Fruit fly (Drosophila melanogaster): Measurements from ENCODE around the gene LSm-4.
A peak's percentile ranks its signal among the peaks of the same experiment; 100 is the strongest.

The LSm-4 gene

dm6 chr2L:10403803-10404315, 1.1 kb downstream of the LSm-4 start (continued):
- peak; percentile 56; the same call in 1 of the 2 replicates for TF ChIP-seq unc-4 (GFP tag; IDR thresholded peaks at IDR 0.05; ENCODE audit: partially characterized antibody)
- no peak for TF ChIP-seq insv (GFP tag; optimal IDR thresholded peaks at IDR 0.05)
- TF ChIP-seq HmgZ (tag; optimal IDR thresholded peaks at IDR 0.05), result peak; percentile 3
- peak; percentile 49 for TF ChIP-seq CG11723 (GFP tag; optimal IDR thresholded peaks at IDR 0.05)
- no peak for TF ChIP-seq CG6813 (GFP tag; optimal IDR thresholded peaks at IDR 0.05)
- peak; percentile 79 for TF ChIP-seq CG8924 (tag; optimal IDR thresholded peaks at IDR 0.05)
- TF ChIP-seq bigmax (GFP tag; optimal IDR thresholded peaks at IDR 0.05), result no peak
- peak; percentile 91 for TF ChIP-seq CG1603 (tag; optimal IDR thresholded peaks at IDR 0.05)
- TF ChIP-seq inv (GFP tag; IDR thresholded peaks at IDR 0.05; ENCODE audit: partially characterized antibody), result 0 out of 2 replicates have a peak, but pooled peaks have one; percentile 22
- no peak for TF ChIP-seq CG34376 (GFP tag; optimal IDR thresholded peaks at IDR 0.05)
- TF ChIP-seq Dip3 (GFP tag; optimal IDR thresholded peaks at IDR 0.05), result no peak
- TF ChIP-seq gfzf (GFP tag; optimal IDR thresholded peaks at IDR 0.05), result no peak
- no peak for TF ChIP-seq slbo (GFP tag; IDR thresholded peaks at IDR 0.05)
- no peak for TF ChIP-seq D19B (GFP tag; optimal IDR thresholded peaks at IDR 0.05)
- no peak for TF ChIP-seq CG10959 (GFP tag; IDR thresholded peaks at IDR 0.05)
- TF ChIP-seq HLHmδ (GFP tag; optimal IDR thresholded peaks at IDR 0.05), result no peak
- TF ChIP-seq CG12744 (GFP tag; optimal IDR thresholded peaks at IDR 0.05), result no peak
- no peak for TF ChIP-seq ci (GFP tag; IDR thresholded peaks at IDR 0.05)
- peak; percentile 72 for TF ChIP-seq CG2116 (GFP tag; optimal IDR thresholded peaks at IDR 0.05)
- no peak for TF ChIP-seq ATbp (GFP tag; optimal IDR thresholded peaks at IDR 0.05)
- TF ChIP-seq pfk (GFP tag; optimal IDR thresholded peaks at IDR 0.05), result peak; percentile 92
- peak; percentile 42; the same call in 1 of the 3 replicates for TF ChIP-seq CG14860 (GFP tag; IDR thresholded peaks at IDR 0.05; ENCODE audit: partially characterized antibody)
- TF ChIP-seq CG10267 (tag; optimal IDR thresholded peaks at IDR 0.05), result peak; percentile 15
- TF ChIP-seq bbx (GFP tag; IDR thresholded peaks at IDR 0.05; ENCODE audit: partially characterized antibody), result 0 out of 2 replicates have a peak, but pooled peaks have one; percentile 9
- TF ChIP-seq CG17802 (tag; optimal IDR thresholded peaks at IDR 0.05), result peak; percentile 25
- TF ChIP-seq CG12219 (GFP tag; optimal IDR thresholded peaks at IDR 0.05), result no peak
- peak; percentile 57 for TF ChIP-seq CG12659 (GFP tag; optimal IDR thresholded peaks at IDR 0.05)
- peak; percentile 44; the same call in 2 of the 3 replicates for TF ChIP-seq CG34224 (GFP tag; IDR thresholded peaks at IDR 0.05; ENCODE audit: partially characterized antibody)
- TF ChIP-seq CG14710 (tag; optimal IDR thresholded peaks at IDR 0.05), result peak; percentile 1
- no peak for TF ChIP-seq pb (GFP tag; optimal IDR thresholded peaks at IDR 0.05)
- TF ChIP-seq CG18599 (GFP tag; optimal IDR thresholded peaks at IDR 0.05), result no peak
- TF ChIP-seq emc (GFP tag; optimal IDR thresholded peaks at IDR 0.05), result no peak
- TF ChIP-seq CG10979 (tag; optimal IDR thresholded peaks at IDR 0.05), result no peak
- TF ChIP-seq eve (GFP tag; optimal IDR thresholded peaks at IDR 0.05), result peak in 1 of 2 experiments; percentile 61
- TF ChIP-seq sqz (GFP tag; optimal IDR thresholded peaks at IDR 0.05), result no peak
- peak; percentile 62 for TF ChIP-seq CG13287 (GFP tag; IDR thresholded peaks at IDR 0.05; ENCODE audit: partially characterized antibody)
- peak; percentile 45; the same call in 1 of the 3 replicates for TF ChIP-seq CG16813 (GFP tag; IDR thresholded peaks at IDR 0.05; ENCODE audit: partially characterized antibody)
- TF ChIP-seq Dref (GFP tag; IDR thresholded peaks at IDR 0.05), result peak; percentile 67
- peak; percentile 91 for TF ChIP-seq sens (GFP tag)
- TF ChIP-seq pzg (GFP tag; optimal IDR thresholded peaks at IDR 0.05), result peak; percentile 33
- no peak for TF ChIP-seq Rfx (GFP tag; IDR thresholded peaks at IDR 0.05)

All from whole organism, embryonic.